Fruit fly (Drosophila melanogaster): ENCODE data around the gene sba.

sba gene

dm6 chr3R:23867194-23867593 lies 55.6 kb downstream of the sba start:
- TF ChIP-seq CG7745 (tag; optimal IDR thresholded peaks at IDR 0.05), result no peak
- peak in 1 of 2 experiments; percentile 13 for TF ChIP-seq bsh (GFP tag; optimal IDR thresholded peaks at IDR 0.05)
- TF ChIP-seq Blimp-1 (GFP tag; optimal IDR thresholded peaks at IDR 0.05), result peak; percentile 14
- TF ChIP-seq disco-r (GFP tag; optimal IDR thresholded peaks at IDR 0.05), result no peak
- peak; percentile 15 for TF ChIP-seq wek (GFP tag; optimal IDR thresholded peaks at IDR 0.05)
- no peak for TF ChIP-seq CG8359 (GFP tag; optimal IDR thresholded peaks at IDR 0.05; ENCODE audit: borderline replicate concordance)
- TF ChIP-seq Asciz (GFP tag; optimal IDR thresholded peaks at IDR 0.05), result peak; percentile 26
- TF ChIP-seq CG3281 (GFP tag; optimal IDR thresholded peaks at IDR 0.05), result no peak
- TF ChIP-seq slbo (GFP tag; IDR thresholded peaks at IDR 0.05), result no peak
- peak; percentile 48 for TF ChIP-seq fd64A (GFP tag; optimal IDR thresholded peaks at IDR 0.05)
- peak; percentile 37 for TF ChIP-seq ATbp (GFP tag; optimal IDR thresholded peaks at IDR 0.05)
- TF ChIP-seq gcm (GFP tag; optimal IDR thresholded peaks at IDR 0.05), result peak; percentile 52
- TF ChIP-seq CG6813 (GFP tag; optimal IDR thresholded peaks at IDR 0.05), result peak; percentile 3
- TF ChIP-seq sens (GFP tag), result peak; percentile 80
- TF ChIP-seq CG14860 (GFP tag; IDR thresholded peaks at IDR 0.05; ENCODE audit: partially characterized antibody), result no peak
- no peak for TF ChIP-seq az2 (GFP tag; optimal IDR thresholded peaks at IDR 0.05)
- TF ChIP-seq CG6689 (GFP tag; IDR thresholded peaks at IDR 0.05), result no peak

dm6 chr3R:23859365-23859804 lies 63.4 kb downstream of the sba start:
- TF ChIP-seq Stat92E (GFP tag; optimal IDR thresholded peaks at IDR 0.05), result peak in 1 of 3 experiments; percentile 69
- TF ChIP-seq gce (GFP tag; IDR thresholded peaks at IDR 0.05), result peak; percentile 83
- peak; percentile 34 for TF ChIP-seq zfh2 (GFP tag; optimal IDR thresholded peaks at IDR 0.05)
- TF ChIP-seq Mad (GFP tag; optimal IDR thresholded peaks at IDR 0.05), result peak; percentile 49
- TF ChIP-seq kni (GFP tag; optimal IDR thresholded peaks at IDR 0.05), result peak; percentile 68
- peak; percentile 39 for TF ChIP-seq pum (GFP tag; optimal IDR thresholded peaks at IDR 0.05)
- peak; percentile 56; the same call in 1 of the 2 replicates for TF ChIP-seq CG4730 (GFP tag; IDR thresholded peaks at IDR 0.05)
- peak; percentile 66; the same call in 1 of the 2 replicates for TF ChIP-seq amos (GFP tag; IDR thresholded peaks at IDR 0.05; ENCODE audit: partially characterized antibody)
- TF ChIP-seq nmo (GFP tag; optimal IDR thresholded peaks at IDR 0.05), result peak; percentile 51
- peak; percentile 11 for TF ChIP-seq Meics (GFP tag; optimal IDR thresholded peaks at IDR 0.05)
- peak; percentile 38 for TF ChIP-seq bcd (GFP tag; optimal IDR thresholded peaks at IDR 0.05)
- TF ChIP-seq CG2199 (GFP tag; IDR thresholded peaks at IDR 0.05), result peak; percentile 80; the same call in 2 of the 3 replicates
- peak; percentile 45 for TF ChIP-seq grau (tag; optimal IDR thresholded peaks at IDR 0.05)
- peak; percentile 37 for TF ChIP-seq CG12744 (GFP tag; optimal IDR thresholded peaks at IDR 0.05)
- TF ChIP-seq CG7987 (GFP tag; optimal IDR thresholded peaks at IDR 0.05), result peak; percentile 79
- peak; percentile 25 for TF ChIP-seq pzg (GFP tag; optimal IDR thresholded peaks at IDR 0.05)
- peak; percentile 71; the same call in 1 of the 2 replicates for TF ChIP-seq stc (GFP tag; IDR thresholded peaks at IDR 0.05)
- TF ChIP-seq Dbx (GFP tag; IDR thresholded peaks at IDR 0.05), result peak; percentile 91
- peak; percentile 64 for TF ChIP-seq tx (GFP tag; optimal IDR thresholded peaks at IDR 0.05)
- TF ChIP-seq CG18599 (GFP tag; optimal IDR thresholded peaks at IDR 0.05), result peak; percentile 59
- peak; percentile 60 for TF ChIP-seq CG7839 (tag; optimal IDR thresholded peaks at IDR 0.05)
- TF ChIP-seq CG13123 (GFP tag; optimal IDR thresholded peaks at IDR 0.05), result peak; percentile 49
- peak; percentile 46 for TF ChIP-seq Neu2 (GFP tag; optimal IDR thresholded peaks at IDR 0.05; ENCODE audit: borderline replicate concordance)
- peak; percentile 14 for TF ChIP-seq Ets97D (GFP tag; optimal IDR thresholded peaks at IDR 0.05)
- 0 out of 2 replicates have a peak, but pooled peaks have one; percentile 32 for TF ChIP-seq gt (GFP tag; IDR thresholded peaks at IDR 0.05)
- TF ChIP-seq CG3407 (GFP tag; optimal IDR thresholded peaks at IDR 0.05), result peak; percentile 37
- peak; percentile 37 for TF ChIP-seq CG4820 (GFP tag; optimal IDR thresholded peaks at IDR 0.05)
- TF ChIP-seq CG5245 (GFP tag; optimal IDR thresholded peaks at IDR 0.05), result peak; percentile 51
- peak; percentile 85 for TF ChIP-seq Jarid2 (GFP tag; optimal IDR thresholded peaks at IDR 0.05)
- TF ChIP-seq cwo (GFP tag; optimal IDR thresholded peaks at IDR 0.05), result peak; percentile 55
- 0 out of 3 replicates have a peak, but pooled peaks have one; percentile 38 for TF ChIP-seq so (GFP tag; IDR thresholded peaks at IDR 0.05)
- TF ChIP-seq aop (GFP tag; IDR thresholded peaks at IDR 0.05), result 0 out of 2 replicates have a peak, but pooled peaks have one; percentile 19

Data from whole organism, embryonic.